Worm (Caenorhabditis elegans): ENCODE measurements around the gene C28H8.2.
A peak's percentile ranks its signal among the peaks of the same experiment; 100 is the strongest.

C28H8.2 gene

DNA sequence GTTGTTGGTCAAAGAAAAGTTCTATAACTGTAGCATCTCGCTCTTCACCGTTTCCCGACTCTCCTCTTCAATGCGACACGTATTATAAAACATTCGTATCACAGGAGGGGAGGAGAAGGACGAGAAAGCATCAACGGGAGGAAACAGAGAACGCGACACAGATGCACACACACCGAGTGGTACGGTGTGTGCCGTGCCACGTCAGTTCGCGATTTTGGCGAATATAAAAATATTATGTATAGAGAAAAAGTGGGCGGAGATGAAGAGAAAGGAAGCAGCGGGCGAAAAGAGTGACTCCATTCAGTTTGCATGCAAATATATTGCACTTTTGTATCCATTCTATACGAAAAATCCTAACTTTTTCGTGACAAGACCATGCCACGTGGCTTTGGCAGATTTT is 5.4 kb upstream of the C28H8.2 start:
- peak; percentile 14 for TF ChIP-seq elt-2 (tag; optimal IDR thresholded peaks at IDR 0.05)
- no peak for TF ChIP-seq nhr-84 (tag; optimal IDR thresholded peaks at IDR 0.05)

DNA sequence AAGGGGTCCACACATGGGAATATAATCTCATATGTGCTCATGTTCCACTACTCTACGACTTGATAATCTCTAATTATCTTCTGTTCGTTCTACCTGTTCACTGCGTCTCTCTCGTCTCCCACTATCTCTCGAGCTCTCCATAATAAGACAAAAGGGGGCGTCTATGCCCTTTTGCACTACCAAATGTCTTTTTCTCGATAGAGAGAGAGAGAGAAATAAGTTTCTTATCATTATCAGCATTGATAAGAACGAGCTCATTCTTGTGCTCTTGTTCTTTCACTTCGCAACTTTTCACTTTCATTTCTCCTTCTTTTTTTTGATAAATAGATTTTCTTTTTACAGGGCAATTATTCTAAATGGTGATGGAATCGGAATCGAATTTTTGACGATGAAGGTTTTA is 4.2 kb upstream of the C28H8.2 start:
- TF ChIP-seq unc-86 (tag; optimal IDR thresholded peaks at IDR 0.05) (no peak), elt-2 (tag; optimal IDR thresholded peaks at IDR 0.05) (peak; percentile 34), lin-35 (GFP tag; optimal IDR thresholded peaks at IDR 0.05) (peak in 1 of 2 experiments; percentile 31), efl-1 (optimal IDR thresholded peaks at IDR 0.05) (no peak), efl-1 (GFP tag; optimal IDR thresholded peaks at IDR 0.05 in 1 of 2) (peak in 1 of 2 experiments; percentile 55)

DNA sequence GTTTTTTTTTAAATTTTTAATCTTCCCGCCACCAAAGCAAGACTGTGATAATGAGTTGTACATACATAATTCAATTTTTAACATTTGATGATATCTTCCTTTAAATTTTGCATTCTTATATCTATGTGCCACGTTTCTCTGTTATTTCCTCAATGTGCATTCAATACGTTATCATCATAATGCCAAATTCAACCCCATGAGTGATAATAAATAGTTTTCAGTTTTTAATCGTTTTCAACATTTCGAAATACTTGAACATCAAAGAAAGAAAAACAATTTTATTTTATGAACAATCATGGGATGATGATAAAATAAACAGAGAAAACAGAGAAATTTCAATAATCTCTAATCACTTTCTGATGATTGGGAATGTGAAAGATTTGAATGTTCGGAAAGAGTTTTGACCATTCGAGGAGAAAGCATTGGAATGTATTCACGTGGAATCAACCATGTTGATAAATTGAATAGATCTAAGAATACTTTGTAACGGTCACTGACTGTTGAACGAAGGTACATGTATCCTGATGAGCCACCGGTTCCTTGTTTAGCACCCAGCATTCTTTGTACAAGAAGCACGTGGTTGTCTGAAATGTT is 2.7 kb upstream of the C28H8.2 start:
- TF ChIP-seq lin-13 (GFP tag; optimal IDR thresholded peaks at IDR 0.05), result no peak
- TF ChIP-seq lsy-2 (tag; optimal IDR thresholded peaks at IDR 0.05), result peak in 1 of 2 experiments; percentile 34
- peak; percentile 27 for TF ChIP-seq nhr-20 (tag; optimal IDR thresholded peaks at IDR 0.05)
- TF ChIP-seq ama-1 (optimal IDR thresholded peaks at IDR 0.05), result peak; percentile 43
- TF ChIP-seq elt-2 (tag; optimal IDR thresholded peaks at IDR 0.05), result peak; percentile 67
- TF ChIP-seq efl-1 (optimal IDR thresholded peaks at IDR 0.05), result peak in 1 of 2 experiments; percentile 21
- TF ChIP-seq efl-1 (GFP tag; optimal IDR thresholded peaks at IDR 0.05 in 1 of 2), result peak in 1 of 2 experiments; percentile 70
- TF ChIP-seq pax-3 (tag; optimal IDR thresholded peaks at IDR 0.05), result peak; percentile 9
- TF ChIP-seq mef-2 (tag; optimal IDR thresholded peaks at IDR 0.05), result no peak
- no peak for TF ChIP-seq nhr-77 (tag; optimal IDR thresholded peaks at IDR 0.05)
- peak; percentile 16 for TF ChIP-seq lin-14 (GFP tag; optimal IDR thresholded peaks at IDR 0.05)
- no peak for TF ChIP-seq nhr-76 (tag; optimal IDR thresholded peaks at IDR 0.05)
- TF ChIP-seq dpl-1 (GFP tag; optimal IDR thresholded peaks at IDR 0.05), result no peak
- peak; percentile 11 for TF ChIP-seq ztf-4 (tag; optimal IDR thresholded peaks at IDR 0.05)
- peak; percentile 22 for TF ChIP-seq C16A3.4 (tag; optimal IDR thresholded peaks at IDR 0.05)
- peak; percentile 59 for TF ChIP-seq nhr-71 (tag; optimal IDR thresholded peaks at IDR 0.05)
- peak; percentile 34 for TF ChIP-seq pqm-1 (tag; optimal IDR thresholded peaks at IDR 0.05)
- TF ChIP-seq hpl-2 (GFP tag; optimal IDR thresholded peaks at IDR 0.05), result no peak
- TF ChIP-seq vab-15 (tag; optimal IDR thresholded peaks at IDR 0.05), result no peak
- TF ChIP-seq lin-35 (GFP tag; optimal IDR thresholded peaks at IDR 0.05), result peak in 1 of 2 experiments; percentile 57
- TF ChIP-seq nhr-85 (tag), result peak; percentile 40
- TF ChIP-seq hlh-17 (GFP tag; optimal IDR thresholded peaks at IDR 0.05; ENCODE audit: borderline replicate concordance), result no peak
- TF ChIP-seq snu-23 (GFP tag; optimal IDR thresholded peaks at IDR 0.05), result peak; percentile 21
- no peak for TF ChIP-seq egl-27 (tag; optimal IDR thresholded peaks at IDR 0.05)
- TF ChIP-seq nhr-47 (tag; optimal IDR thresholded peaks at IDR 0.05), result peak; percentile 12
- TF ChIP-seq jun-1 (tag; optimal IDR thresholded peaks at IDR 0.05), result no peak
- TF ChIP-seq ceh-88 (GFP tag; IDR thresholded peaks at IDR 0.05), result no peak
- no peak for TF ChIP-seq mep-1 (tag; optimal IDR thresholded peaks at IDR 0.05)
- no peak for TF ChIP-seq efl-3 (GFP tag; optimal IDR thresholded peaks at IDR 0.05)
- TF ChIP-seq nhr-90 (tag; optimal IDR thresholded peaks at IDR 0.05; ENCODE audit: poor library complexity), result peak; percentile 75
- no peak for TF ChIP-seq mdl-1 (tag; optimal IDR thresholded peaks at IDR 0.05)
- TF ChIP-seq xbp-1 (tag; optimal IDR thresholded peaks at IDR 0.05), result no peak
- TF ChIP-seq unc-86 (tag; optimal IDR thresholded peaks at IDR 0.05), result no peak
- no peak for TF ChIP-seq unc-130 (tag; optimal IDR thresholded peaks at IDR 0.05)
- no peak for TF ChIP-seq fkh-10 (GFP tag; optimal IDR thresholded peaks at IDR 0.05)

DNA sequence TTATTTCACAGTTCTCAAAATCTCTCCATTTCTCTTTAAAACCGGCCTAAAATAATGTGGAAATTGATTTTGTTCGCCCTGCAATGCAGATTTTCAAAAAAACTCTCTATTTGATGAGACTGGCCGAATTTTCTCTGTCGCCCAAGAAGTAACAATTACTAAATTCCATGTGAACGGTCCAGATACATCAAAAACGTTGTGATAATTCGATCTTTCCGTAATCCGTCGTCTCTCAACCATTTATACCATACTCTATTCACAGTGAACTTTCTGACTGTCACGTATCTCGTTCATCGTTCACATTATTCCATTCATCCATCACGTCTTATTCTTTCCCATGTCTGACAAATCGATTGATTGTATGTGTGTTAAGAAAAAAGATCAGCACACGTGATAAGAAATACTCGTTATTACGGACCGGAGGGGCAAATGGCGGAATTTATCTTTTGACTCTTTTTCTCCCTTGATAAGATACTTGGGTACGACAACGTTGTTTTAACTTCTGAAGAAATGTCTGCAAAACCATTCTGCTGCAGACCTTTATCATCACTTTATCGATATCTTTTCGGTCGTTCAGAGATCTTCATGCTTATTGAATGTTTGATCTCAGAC is 1.1 kb downstream of the C28H8.2 start:
- TF ChIP-seq nhr-90 (tag; optimal IDR thresholded peaks at IDR 0.05; ENCODE audit: poor library complexity) (peak; percentile 63), nhr-19 (GFP tag; conservative IDR thresholded peaks at IDR 0.05) (peak; percentile 54), grh-1 (GFP tag; IDR thresholded peaks at IDR 0.05) (peak; percentile 81), nhr-71 (tag; optimal IDR thresholded peaks at IDR 0.05) (peak; percentile 76), snu-23 (GFP tag; optimal IDR thresholded peaks at IDR 0.05) (peak; percentile 65), fkh-8 (tag; optimal IDR thresholded peaks at IDR 0.05) (no peak), blmp-1 (tag; optimal IDR thresholded peaks at IDR 0.05) (peak; percentile 59), mdl-1 (tag; optimal IDR thresholded peaks at IDR 0.05) (peak in 1 of 2 experiments; percentile 67), nhr-20 (tag; optimal IDR thresholded peaks at IDR 0.05) (peak; percentile 69), dpl-1 (GFP tag; optimal IDR thresholded peaks at IDR 0.05) (peak in 1 of 3 experiments; percentile 0), unc-130 (tag; optimal IDR thresholded peaks at IDR 0.05) (no peak), efl-1 (optimal IDR thresholded peaks at IDR 0.05) (no peak), efl-1 (GFP tag; optimal IDR thresholded peaks at IDR 0.05 in 1 of 2) (peak in 1 of 2 experiments; percentile 92), C16A3.4 (tag; optimal IDR thresholded peaks at IDR 0.05) (no peak), tbx-2 (tag; optimal IDR thresholded peaks at IDR 0.05) (peak; percentile 30), elt-3 (tag; optimal IDR thresholded peaks at IDR 0.05) (peak; percentile 42 to 96 (median 93)), aly-2 (tag; optimal IDR thresholded peaks at IDR 0.05) (no peak), ceh-90 (tag; optimal IDR thresholded peaks at IDR 0.05) (no peak), nhr-47 (tag; optimal IDR thresholded peaks at IDR 0.05) (peak; percentile 44), ceh-63 (GFP tag; optimal IDR thresholded peaks at IDR 0.05) (no peak), nhr-85 (tag) (peak; percentile 92)
